Worm (Caenorhabditis elegans) whole organism, mixed stage, embryonic: Measurements from ENCODE around the gene kqt-2.

Experiments used
- M03D4.4 ChIP-seq: sonication (generic microtip); optimal IDR thresholded peaks from 2 replicates; lab custom pipeline; 2017; ENCODE audit warnings: mild to moderate bottlenecking, missing genetic modification characterization, missing compliant biosample characterization
- bed-3 ChIP-seq: fragments of 200-800 bp; sonication (Bioruptor generic); optimal IDR thresholded peaks from 3 replicates; lab custom pipeline; 2018; ENCODE audit warnings: mild to moderate bottlenecking, missing genetic modification characterization, moderate library complexity, missing compliant biosample characterization
- blmp-1 ChIP-seq: fragments of 150-350 bp; optimal IDR thresholded peaks from 2 replicates; lab custom pipeline; 2014; ENCODE audit warnings: missing biosample characterization, missing genetic modification characterization
- ceh-39 ChIP-seq: fragments of 150-350 bp; optimal IDR thresholded peaks from 2 replicates; lab custom pipeline; 2014; ENCODE audit warnings: missing biosample characterization, missing genetic modification characterization
- ceh-43 ChIP-seq: fragments of 200-800 bp; sonication (Bioruptor generic); optimal IDR thresholded peaks from 2 replicates; lab custom pipeline; 2018; ENCODE audit warnings: mild to moderate bottlenecking, missing genetic modification characterization, moderate library complexity, missing compliant biosample characterization
- ces-1 ChIP-seq: fragments of 150-350 bp; optimal IDR thresholded peaks from 2 replicates; lab custom pipeline; 2014; ENCODE audit warnings: missing biosample characterization, missing genetic modification reagents, missing genetic modification characterization
- cnd-1 ChIP-seq: fragments of 200-800 bp; sonication (Bioruptor generic); optimal IDR thresholded peaks from 2 replicates; lab custom pipeline; 2018; ENCODE audit warnings: mild to moderate bottlenecking, missing genetic modification characterization, missing compliant biosample characterization
- drap-1 ChIP-seq: fragments of 200-800 bp; sonication (Bioruptor generic); optimal IDR thresholded peaks from 3 replicates; lab custom pipeline; 2018; ENCODE audit warnings: mild to moderate bottlenecking, missing genetic modification characterization, missing compliant biosample characterization
- elt-1 ChIP-seq: sonication (generic microtip); optimal IDR thresholded peaks from 2 replicates; lab custom pipeline; 2017; ENCODE audit warnings: missing genetic modification characterization, mild to moderate bottlenecking, missing compliant biosample characterization, antibody characterized with exemption, moderate library complexity, borderline replicate concordance; ENCODE audit not compliant: insufficient read depth
- flh-1 ChIP-seq: fragments of 200-800 bp; sonication (Bioruptor generic); optimal IDR thresholded peaks from 2 replicates; lab custom pipeline; 2018; ENCODE audit warnings: mild to moderate bottlenecking, missing genetic modification characterization, moderate library complexity, missing compliant biosample characterization
- ham-2 ChIP-seq: fragments of 200-800 bp; sonication (Bioruptor generic); optimal IDR thresholded peaks from 2 replicates; lab custom pipeline; 2018; ENCODE audit warnings: mild to moderate bottlenecking, missing genetic modification characterization, missing compliant biosample characterization
- hlh-1 ChIP-seq: fragments of 150-350 bp; optimal IDR thresholded peaks from 2 replicates; lab custom pipeline; 2014; ENCODE audit warnings: missing biosample characterization, missing genetic modification reagents, missing genetic modification characterization
- lin-13 ChIP-seq: fragments of 150-350 bp; optimal IDR thresholded peaks from 2 replicates; lab custom pipeline; 2014; ENCODE audit warnings: missing biosample characterization, missing genetic modification characterization
- lin-32 ChIP-seq: fragments of 200-800 bp; sonication (Bioruptor generic); optimal IDR thresholded peaks from 2 replicates; lab custom pipeline; 2018; ENCODE audit warnings: mild to moderate bottlenecking, missing genetic modification characterization, missing compliant biosample characterization
- mab-5 ChIP-seq: fragments of 150-350 bp; optimal IDR thresholded peaks from 2 replicates; lab custom pipeline; 2014; ENCODE audit warnings: missing biosample characterization, missing genetic modification characterization
- mep-1 ChIP-seq: fragments of 150-350 bp; optimal IDR thresholded peaks from 2 replicates; lab custom pipeline; 2017; ENCODE audit warnings: missing biosample characterization, missing genetic modification reagents, missing genetic modification characterization, inconsistent platforms
- mls-2 ChIP-seq: sonication (generic microtip); optimal IDR thresholded peaks from 2 replicates; lab custom pipeline; 2016; ENCODE audit warnings: mild to moderate bottlenecking, missing genetic modification characterization, moderate library complexity, missing compliant biosample characterization
- nhr-12 ChIP-seq: fragments of 150-350 bp; optimal IDR thresholded peaks from 2 replicates; lab custom pipeline; 2014; ENCODE audit warnings: missing biosample characterization, missing genetic modification characterization
- nhr-2 ChIP-seq: fragments of 150-350 bp; optimal IDR thresholded peaks from 2 replicates; lab custom pipeline; 2014; ENCODE audit warnings: missing biosample characterization, missing genetic modification characterization
- nhr-237 ChIP-seq: fragments of 150-350 bp; optimal IDR thresholded peaks from 2 replicates; lab custom pipeline; 2014; ENCODE audit warnings: missing biosample characterization, missing genetic modification characterization
- nhr-28 ChIP-seq: fragments of 150-350 bp; optimal IDR thresholded peaks from 2 replicates; lab custom pipeline; 2014; ENCODE audit warnings: missing biosample characterization, missing genetic modification characterization
- nhr-76 ChIP-seq: sonication (generic microtip); optimal IDR thresholded peaks from 2 replicates; lab custom pipeline; 2017; ENCODE audit warnings: missing biosample characterization, missing genetic modification characterization
- pha-4 ChIP-seq: fragments of 150-350 bp; optimal IDR thresholded peaks from 2 replicates; lab custom pipeline; 2018; ENCODE audit warnings: missing biosample characterization, missing genetic modification reagents, missing genetic modification characterization
- sem-2 ChIP-seq: fragments of 200-800 bp; sonication (Bioruptor generic); optimal IDR thresholded peaks from 2 replicates; lab custom pipeline; 2018; ENCODE audit warnings: mild to moderate bottlenecking, missing genetic modification characterization, missing compliant biosample characterization
- snpc-4 ChIP-seq: fragments of 150-350 bp; optimal IDR thresholded peaks from 2 replicates; lab custom pipeline; 2014; ENCODE audit warnings: missing biosample characterization, missing genetic modification characterization
- unc-120 ChIP-seq: sonication (generic microtip); optimal IDR thresholded peaks from 2 replicates; lab custom pipeline; 2017; ENCODE audit warnings: missing genetic modification characterization, missing compliant biosample characterization; ENCODE audit not compliant: poor library complexity, severe bottlenecking
- unc-39 ChIP-seq: fragments of 150-350 bp; optimal IDR thresholded peaks from 2 replicates; lab custom pipeline; 2014; ENCODE audit warnings: missing biosample characterization, missing genetic modification characterization
- unc-62 ChIP-seq: fragments of 150-350 bp; optimal IDR thresholded peaks from 2 replicates; lab custom pipeline; 2014; ENCODE audit warnings: missing biosample characterization, missing genetic modification reagents, missing genetic modification characterization
- zip-8 ChIP-seq: fragments of 150-350 bp; optimal IDR thresholded peaks from 2 replicates; lab custom pipeline; 2014; ENCODE audit warnings: missing biosample characterization, missing genetic modification characterization
- ztf-11 ChIP-seq: fragments of 150-350 bp; optimal IDR thresholded peaks from 2 replicates; lab custom pipeline; 2014; ENCODE audit warnings: missing biosample characterization, missing genetic modification characterization

Gene kqt-2

ce11 chrX:8257687-8258086, 11.5 kb upstream of the kqt-2 start:
- no peak for TF ChIP-seq nhr-2
- TF ChIP-seq unc-120 (tag; lab: Kevin White, UChicago): no peak
- no peak for TF ChIP-seq snpc-4
- TF ChIP-seq mab-5 (tag; lab: Kevin White, UChicago): no peak
- TF ChIP-seq hlh-1: no peak

DNA sequence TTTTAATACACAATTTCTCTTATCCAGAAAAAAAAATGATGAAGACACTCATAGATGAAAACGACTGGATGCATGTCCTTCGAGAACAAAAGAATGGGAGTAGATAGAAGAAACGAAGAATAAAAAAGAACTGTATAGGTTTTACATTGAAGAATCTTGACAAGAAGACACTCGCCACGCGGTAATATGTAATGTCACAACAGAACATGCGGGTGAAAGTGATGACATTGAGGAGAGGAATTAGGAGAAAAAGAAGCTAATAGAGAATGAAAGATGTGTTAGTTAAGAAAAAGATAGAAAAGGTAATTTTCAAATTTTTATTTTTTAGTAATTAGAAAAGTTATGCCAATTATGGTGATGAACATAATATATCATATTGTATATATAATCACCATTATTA, 9.3 kb upstream of the kqt-2 start:
- TF ChIP-seq snpc-4 (no peak), blmp-1 (tag; lab: Kevin White, UChicago) (peak; percentile 42)

ce11 chrX:8252293-8252692, 6.1 kb upstream of the kqt-2 start, which contains the start of gene M60.6:
Gene M60.6, minus strand, starts transcription at chrX:8252458.
- TF ChIP-seq pha-4 (tag; lab: Kevin White, UChicago) (no peak), ces-1 (peak; percentile 57), flh-1 (GFP tag; lab: Kevin White, UChicago) (no peak), unc-120 (tag; lab: Kevin White, UChicago) (no peak), ham-2 (GFP tag; lab: Kevin White, UChicago) (peak; percentile 49), mls-2 (tag; lab: Kevin White, UChicago) (no peak), nhr-28 (no peak)

DNA sequence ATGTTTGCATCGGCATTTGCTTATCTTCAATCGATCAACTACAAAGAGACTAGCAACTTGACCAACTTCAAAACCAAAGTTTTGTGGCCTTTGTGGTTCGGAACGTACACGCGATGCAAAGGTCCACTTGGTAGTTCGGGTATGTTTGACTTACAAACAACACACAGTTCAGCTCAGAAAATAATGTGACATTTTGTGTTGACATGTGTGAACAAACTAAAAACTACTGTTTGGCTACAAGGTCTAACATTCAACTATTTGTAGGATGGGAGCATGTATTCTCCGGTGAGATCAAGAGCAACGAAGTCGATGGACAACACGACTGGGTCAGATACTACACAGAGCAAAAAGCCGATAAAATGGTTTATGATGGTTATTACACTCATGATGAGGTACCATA, 919 bp upstream of the kqt-2 start:
- TF ChIP-seq lin-32 (GFP tag; lab: Kevin White, UChicago) (no peak), cnd-1 (tag; lab: Kevin White, UChicago) (no peak), lin-13 (tag; lab: Kevin White, UChicago) (no peak), zip-8 (tag; lab: Kevin White, UChicago) (no peak), ztf-11 (no peak), unc-120 (tag; lab: Kevin White, UChicago) (no peak), unc-39 (tag; lab: Kevin White, UChicago) (no peak), drap-1 (GFP tag; lab: Kevin White, UChicago) (no peak), pha-4 (tag; lab: Kevin White, UChicago) (no peak), mls-2 (tag; lab: Kevin White, UChicago) (no peak), nhr-28 (no peak), nhr-76 (tag; lab: Kevin White, UChicago) (no peak), unc-62 (GFP tag; lab: Kevin White, UChicago) (no peak), snpc-4 (no peak), mab-5 (tag; lab: Kevin White, UChicago) (no peak), bed-3 (no peak), ces-1 (no peak), sem-2 (GFP tag; lab: Kevin White, UChicago) (no peak)

- no peak for TF ChIP-seq ces-1
Measured at ce11 chrX:8243116-8243515, 3.1 kb downstream of the kqt-2 start.

DNA sequence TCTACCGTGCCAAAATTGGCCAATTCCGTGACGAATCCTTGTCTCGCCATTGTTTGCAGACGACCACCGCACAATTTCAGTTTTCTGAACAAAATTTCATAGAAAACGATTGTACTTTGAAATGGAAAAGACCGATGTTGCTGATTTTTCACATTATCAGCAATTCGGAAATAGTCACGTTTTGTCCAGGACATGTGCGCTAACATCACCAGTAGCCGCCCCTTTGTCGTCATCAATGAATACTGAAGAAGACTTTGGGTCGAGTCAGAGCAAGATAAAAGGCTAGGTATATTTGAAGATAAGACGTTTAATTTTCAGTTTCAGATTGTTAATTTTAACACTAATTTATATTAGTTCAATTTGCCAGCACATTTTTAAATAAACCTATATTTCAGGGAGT, 4.3 kb downstream of the kqt-2 start, which contains the start of gene endu-2:
Gene endu-2 (plus strand): TSS at position 396 of the 400 bp plus-strand sequence.
- TF ChIP-seq nhr-237 (tag; lab: Kevin White, UChicago): no peak
- no peak for TF ChIP-seq cnd-1 (tag; lab: Kevin White, UChicago)
- no peak for TF ChIP-seq mls-2 (tag; lab: Kevin White, UChicago)
- no peak for TF ChIP-seq lin-13 (tag; lab: Kevin White, UChicago)
- TF ChIP-seq hlh-1: no peak
- TF ChIP-seq ham-2 (GFP tag; lab: Kevin White, UChicago): no peak
- no peak for TF ChIP-seq elt-1
- TF ChIP-seq snpc-4: no peak
- no peak for TF ChIP-seq flh-1 (GFP tag; lab: Kevin White, UChicago)
- no peak for TF ChIP-seq M03D4.4 (tag; lab: Kevin White, UChicago)

ce11 chrX:8238639-8239055, 7.5 kb downstream of the kqt-2 start:
- TF ChIP-seq mep-1: no peak
- TF ChIP-seq pha-4 (tag; lab: Kevin White, UChicago): no peak
- TF ChIP-seq flh-1 (GFP tag; lab: Kevin White, UChicago): no peak
- TF ChIP-seq drap-1 (GFP tag; lab: Kevin White, UChicago): no peak
- TF ChIP-seq blmp-1 (tag; lab: Kevin White, UChicago): no peak
- no peak for TF ChIP-seq mab-5 (tag; lab: Kevin White, UChicago)
- TF ChIP-seq lin-32 (GFP tag; lab: Kevin White, UChicago): no peak
- TF ChIP-seq zip-8 (tag; lab: Kevin White, UChicago): no peak
- TF ChIP-seq ceh-43 (GFP tag; lab: Kevin White, UChicago): no peak
- no peak for TF ChIP-seq nhr-12 (tag; lab: Kevin White, UChicago)
- no peak for TF ChIP-seq sem-2 (GFP tag; lab: Kevin White, UChicago)
- TF ChIP-seq nhr-28: no peak
- TF ChIP-seq ceh-39: no peak
- no peak for TF ChIP-seq nhr-2
- TF ChIP-seq, all 35 proteins: peak for 0
